Worm (Caenorhabditis elegans) whole organism, L4 larva: Measurements from ENCODE around the gene Y37E11B.2.

Experiments
- F37D6.2 ChIP-seq: sonication (generic microtip); optimal IDR thresholded peaks from 2 replicates; lab custom pipeline; 2016; ENCODE audit warnings: mild to moderate bottlenecking, missing genetic modification characterization, missing compliant biosample characterization
- Y5F2A.4 ChIP-seq: fragments of 200-800 bp; sonication (Bioruptor generic); optimal IDR thresholded peaks from 2 replicates; lab custom pipeline; 2018; ENCODE audit warnings: mild to moderate bottlenecking, missing genetic modification characterization, missing compliant biosample characterization
- aha-1 ChIP-seq: fragments of 150-350 bp; peaks from one replicate; lab custom pipeline; 2014; ENCODE audit warnings: missing biosample characterization, missing genetic modification characterization
- ama-1 ChIP-seq: fragments of 150-350 bp; optimal IDR thresholded peaks from 2 replicates; lab custom pipeline; 2014; ENCODE audit warnings: inconsistent platforms, mixed read lengths
- ceh-20 ChIP-seq: fragments of 200-800 bp; sonication (Bioruptor generic); IDR thresholded peaks from 2 replicates; pipeline ENCODE4 v1.3.6; 2022; ENCODE audit warnings: missing genetic modification reagents, missing genetic modification characterization, missing compliant biosample characterization
- ceh-62 ChIP-seq: sonication (generic microtip); optimal IDR thresholded peaks from 2 replicates; lab custom pipeline; 2017; ENCODE audit warnings: missing biosample characterization, missing genetic modification characterization
- ceh-82 ChIP-seq: sonication (generic microtip); optimal IDR thresholded peaks from 2 replicates; lab custom pipeline; 2017; ENCODE audit warnings: missing biosample characterization, missing genetic modification characterization
- daf-12 ChIP-seq: fragments of 150-350 bp; optimal IDR thresholded peaks from 2 replicates; lab custom pipeline; 2014; ENCODE audit warnings: missing biosample characterization, missing genetic modification reagents, missing genetic modification characterization
- dmd-8 ChIP-seq: fragments of 200-800 bp; sonication (Bioruptor generic); IDR thresholded peaks from 2 replicates; pipeline ENCODE4 v1.3.6; 2022; ENCODE audit warnings: missing genetic modification characterization, missing compliant biosample characterization
- dmd-9 ChIP-seq: fragments of 200-800 bp; sonication (Bioruptor generic); IDR thresholded peaks from 2 replicates; pipeline ENCODE4 v1.3.6; 2022; ENCODE audit warnings: missing genetic modification reagents, missing genetic modification characterization, missing compliant biosample characterization
- duxl-1 ChIP-seq: sonication (generic microtip); optimal IDR thresholded peaks from 2 replicates; lab custom pipeline; 2016; ENCODE audit warnings: mild to moderate bottlenecking, missing genetic modification characterization, moderate library complexity, missing compliant biosample characterization; ENCODE audit not compliant: poor library complexity
- dve-1 ChIP-seq: sonication (generic microtip); optimal IDR thresholded peaks from 2 replicates; lab custom pipeline; 2017; ENCODE audit warnings: antibody characterized with exemption, mild to moderate bottlenecking, missing genetic modification characterization, missing compliant biosample characterization; ENCODE audit not compliant: insufficient read depth
- egl-43 ChIP-seq: fragments of 200-800 bp; sonication (Bioruptor generic); IDR thresholded peaks from 2 replicates; pipeline ENCODE4 v1.3.6; 2022; ENCODE audit warnings: missing genetic modification reagents, missing genetic modification characterization, missing compliant biosample characterization
- hif-1 ChIP-seq, 2 experiments: sonication (generic microtip); optimal IDR thresholded peaks; 2 replicates each; lab custom pipeline; 2016 to 2017; ENCODE audit warnings: missing compliant biosample characterization in 2 of 2, missing genetic modification characterization in 2 of 2, missing genetic modification reagents in 2 of 2, missing genotype in 2 of 2, mild to moderate bottlenecking in 1 of 2
- hmg-1.1 ChIP-seq: fragments of 200-800 bp; sonication (Bioruptor generic); IDR thresholded peaks from 2 replicates; pipeline ENCODE4 v1.3.6; 2022; ENCODE audit warnings: missing genetic modification reagents, missing genetic modification characterization, missing compliant biosample characterization
- jun-1 ChIP-seq: fragments of 150-350 bp; optimal IDR thresholded peaks from 2 replicates; lab custom pipeline; 2014; ENCODE audit warnings: missing biosample characterization, missing genetic modification reagents, missing genetic modification characterization
- lin-13 ChIP-seq: fragments of 150-350 bp; optimal IDR thresholded peaks from 2 replicates; lab custom pipeline; 2014; ENCODE audit warnings: missing biosample characterization, missing genetic modification reagents, missing genetic modification characterization
- lin-29 ChIP-seq: fragments of 200-800 bp; sonication (Bioruptor generic); IDR thresholded peaks from 2 replicates; pipeline ENCODE4 v1.3.6; 2022; ENCODE audit warnings: missing genetic modification reagents, missing genetic modification characterization, missing compliant biosample characterization
- lin-39 ChIP-seq: fragments of 150-350 bp; optimal IDR thresholded peaks from 2 replicates; lab custom pipeline; 2014; ENCODE audit warnings: missing biosample characterization, missing genetic modification reagents, missing genetic modification characterization
- madf-5 ChIP-seq, 2 experiments: fragments of 200-800 bp; sonication (Bioruptor generic); IDR thresholded peaks; 2 replicates each; pipeline ENCODE4 v1.3.6; 2022; ENCODE audit warnings: missing compliant biosample characterization in 2 of 2, missing genetic modification characterization in 2 of 2
- nhr-42 ChIP-seq: fragments of 200-800 bp; sonication (Bioruptor generic); IDR thresholded peaks from 2 replicates; pipeline ENCODE4 v1.3.6; 2022; ENCODE audit warnings: missing genetic modification characterization, missing compliant biosample characterization
- nhr-6 ChIP-seq: fragments of 150-350 bp; optimal IDR thresholded peaks from 2 replicates; lab custom pipeline; 2014; ENCODE audit warnings: missing biosample characterization, missing genetic modification characterization
- nhr-77 ChIP-seq: fragments of 150-350 bp; optimal IDR thresholded peaks from 2 replicates; lab custom pipeline; 2014; ENCODE audit warnings: missing biosample characterization, missing genetic modification characterization
- php-3 ChIP-seq: fragments of 200-800 bp; sonication (Bioruptor generic); IDR thresholded peaks from 2 replicates; pipeline ENCODE4 v1.3.6; 2022; ENCODE audit warnings: missing genetic modification reagents, missing genetic modification characterization, missing compliant biosample characterization
- rbr-2 ChIP-seq: sonication (generic microtip); optimal IDR thresholded peaks from 2 replicates; lab custom pipeline; 2016; ENCODE audit warnings: missing genotype, missing genetic modification characterization, missing compliant biosample characterization
- saeg-2 ChIP-seq: fragments of 200-800 bp; sonication (Bioruptor generic); IDR thresholded peaks from 2 replicates; pipeline ENCODE4 v1.3.6; 2022; ENCODE audit warnings: missing genetic modification reagents, missing genetic modification characterization, missing compliant biosample characterization
- set-16 ChIP-seq: fragments of 200-800 bp; sonication (Bioruptor generic); IDR thresholded peaks from 2 replicates; pipeline ENCODE4 v1.3.6; 2022; ENCODE audit warnings: missing genetic modification reagents, missing genetic modification characterization, missing compliant biosample characterization
- tra-1 ChIP-seq: fragments of 200-800 bp; sonication (Bioruptor generic); IDR thresholded peaks from 2 replicates; pipeline ENCODE4 v1.3.6; 2022; ENCODE audit warnings: missing genetic modification reagents, missing genetic modification characterization, missing compliant biosample characterization
- unc-130 ChIP-seq: sonication (generic microtip); optimal IDR thresholded peaks from 2 replicates; lab custom pipeline; 2016; ENCODE audit warnings: missing genetic modification reagents, missing genetic modification characterization, missing compliant biosample characterization
- unc-39 ChIP-seq: sonication (generic microtip); optimal IDR thresholded peaks from 2 replicates; lab custom pipeline; 2017; ENCODE audit warnings: missing biosample characterization, missing genetic modification characterization
- unc-62 ChIP-seq, 3 experiments: fragments of 150-350 bp in 1 of 3; sonication (generic microtip); optimal IDR thresholded peaks in 2 of 3; peaks in 1 of 3; 1 replicate in 1 of 3; 2 replicates in 2 of 3; lab custom pipeline; 2014 to 2017; ENCODE audit warnings: missing biosample characterization in 3 of 3, missing genetic modification characterization in 3 of 3, missing genetic modification reagents in 3 of 3, missing genotype in 1 of 3
- ztf-11 ChIP-seq: fragments of 150-350 bp; optimal IDR thresholded peaks from 2 replicates; lab custom pipeline; 2014; ENCODE audit warnings: missing biosample characterization, missing genetic modification characterization
- ztf-7 ChIP-seq: fragments of 150-350 bp; optimal IDR thresholded peaks from 2 replicates; lab custom pipeline; 2014; ENCODE audit warnings: missing biosample characterization, missing genetic modification characterization

The Y37E11B.2 gene

ce11 chrIV:3564901-3565300 lies 13.4 kb upstream of the Y37E11B.2 start, which contains the start of gene sre-5:
TSS of gene sre-5 (plus strand) at chrIV:3565201.
- TF ChIP-seq hmg-1.1, result no peak
- TF ChIP-seq ceh-82 (tag; lab: Kevin White, UChicago), result no peak
- TF ChIP-seq ceh-20 (GFP tag; lab: Robert Waterston, UW), result no peak
- TF ChIP-seq aha-1 (tag; lab: Kevin White, UChicago), result peak; percentile 12
- TF ChIP-seq lin-13, result no peak
- no peak for TF ChIP-seq lin-29 (GFP tag; lab: Robert Waterston, UW)

- TF ChIP-seq nhr-6 (tag; lab: Kevin White, UChicago) (no peak), set-16 (GFP tag; lab: Robert Waterston, UW) (peak; percentile 47; the same call in 1 of the 2 replicates)
Observed at ce11 chrIV:3568608-3569007, 9.6 kb upstream of the Y37E11B.2 start, which contains the start of gene otpl-1. TSS of gene otpl-1 (plus strand) at chrIV:3568979.

ce11 chrIV:3570612-3571011 lies 7.6 kb upstream of the Y37E11B.2 start:
- no peak for TF ChIP-seq F37D6.2
- no peak for TF ChIP-seq dve-1
- peak; percentile 69 for TF ChIP-seq set-16 (GFP tag; lab: Robert Waterston, UW)
- TF ChIP-seq tra-1 (GFP tag; lab: Robert Waterston, UW), result no peak
- no peak for TF ChIP-seq saeg-2
- TF ChIP-seq rbr-2, result no peak
- TF ChIP-seq jun-1 (tag; lab: Kevin White, UChicago), result no peak

- no peak for TF ChIP-seq nhr-77 (tag; lab: Kevin White, UChicago)
- TF ChIP-seq dve-1, result no peak
- no peak for TF ChIP-seq hif-1 (tag; optimal IDR thresholded peaks at IDR 0.05; lab: Kevin White, UChicago)
- peak in 1 of 2 experiments; percentile 72 for TF ChIP-seq unc-62 (GFP tag; optimal IDR thresholded peaks at IDR 0.05 in 1 of 2; lab: Kevin White, UChicago)
- TF ChIP-seq unc-62 (tag; optimal IDR thresholded peaks at IDR 0.05; lab: Kevin White, UChicago), result no peak
- no peak for TF ChIP-seq ztf-11 (tag; lab: Kevin White, UChicago)
- no peak for TF ChIP-seq ama-1 (lab: Kevin White, UChicago)
Observed at ce11 chrIV:3578667-3579066, 412 bp downstream of the Y37E11B.2 start.

- TF ChIP-seq unc-39 (tag; lab: Kevin White, UChicago), result no peak
- no peak for TF ChIP-seq ceh-62 (tag; lab: Kevin White, UChicago)
- TF ChIP-seq madf-5 (GFP tag; IDR thresholded peaks at IDR 0.05; lab: Robert Waterston, UW), result no peak
- no peak for TF ChIP-seq aha-1 (tag; lab: Kevin White, UChicago)
- no peak for TF ChIP-seq dmd-9 (GFP tag; lab: Robert Waterston, UW)
- TF ChIP-seq duxl-1, result no peak
- TF ChIP-seq unc-130 (GFP tag; lab: Kevin White, UChicago), result no peak
- TF ChIP-seq egl-43 (GFP tag; lab: Robert Waterston, UW), result no peak
- no peak for TF ChIP-seq nhr-42 (GFP tag; lab: Robert Waterston, UW)
- TF ChIP-seq ztf-7 (tag; lab: Kevin White, UChicago), result no peak
Observed at ce11 chrIV:3579477-3579975, 1.3 kb downstream of the Y37E11B.2 start, which contains the start of gene Y37E11B.1. TSS of gene Y37E11B.1 (plus strand) at chrIV:3579621.

- TF ChIP-seq set-16 (GFP tag; lab: Robert Waterston, UW), result 0 out of 2 replicates have a peak, but pooled peaks have one; percentile 14
- 0 out of 2 replicates have a peak, but pooled peaks have one; percentile 26 for TF ChIP-seq tra-1 (GFP tag; lab: Robert Waterston, UW)
Observed at ce11 chrIV:3582806-3583205, 4.6 kb downstream of the Y37E11B.2 start, which contains the start of gene blos-7. TSS of gene blos-7 (minus strand) at chrIV:3582906.

- TF ChIP-seq daf-12 (tag; lab: Kevin White, UChicago) (no peak), nhr-77 (tag; lab: Kevin White, UChicago) (no peak), lin-39 (tag; lab: Kevin White, UChicago) (no peak), set-16 (GFP tag; lab: Robert Waterston, UW) (peak; percentile 57), dmd-8 (GFP tag; lab: Robert Waterston, UW) (no peak), Y5F2A.4 (no peak), ceh-82 (tag; lab: Kevin White, UChicago) (no peak), saeg-2 (no peak), php-3 (0 out of 2 replicates have a peak, but pooled peaks have one; percentile 22), hmg-1.1 (no peak)
Observed at ce11 chrIV:3590821-3591220, 12.6 kb downstream of the Y37E11B.2 start.
